Worm (Caenorhabditis elegans) whole organism, L1 larva: ENCODE measurements around the gene cah-3.
A peak's percentile ranks its signal among the peaks of the same experiment; 100 is the strongest.

Experiments used
- C04F5.9 ChIP-seq: sonication (generic microtip); optimal IDR thresholded peaks from 2 replicates; lab custom pipeline; 2016; ENCODE audit warnings: missing genetic modification characterization, missing compliant biosample characterization
- C16A3.4 ChIP-seq: fragments of 150-350 bp; optimal IDR thresholded peaks from 2 replicates; lab custom pipeline; 2014; ENCODE audit warnings: missing biosample characterization, missing genetic modification characterization
- C34B4.2 ChIP-seq: sonication (generic microtip); optimal IDR thresholded peaks from 2 replicates; lab custom pipeline; 2017; ENCODE audit warnings: mild to moderate bottlenecking, missing genetic modification characterization, missing compliant biosample characterization
- F16B12.6 ChIP-seq: fragments of 150-350 bp; optimal IDR thresholded peaks from 2 replicates; lab custom pipeline; 2014; ENCODE audit warnings: missing biosample characterization, missing genetic modification characterization
- aha-1 ChIP-seq: fragments of 150-350 bp; optimal IDR thresholded peaks from 2 replicates; lab custom pipeline; 2014; ENCODE audit warnings: missing biosample characterization, missing genetic modification characterization
- aly-2 ChIP-seq: fragments of 150-350 bp; optimal IDR thresholded peaks from 2 replicates; lab custom pipeline; 2014; ENCODE audit warnings: missing biosample characterization, missing genetic modification characterization
- ama-1 ChIP-seq: fragments of 150-350 bp; optimal IDR thresholded peaks from 2 replicates; lab custom pipeline; 2014
- blmp-1 ChIP-seq: fragments of 150-350 bp; optimal IDR thresholded peaks from 2 replicates; lab custom pipeline; 2014; ENCODE audit warnings: missing biosample characterization, missing genetic modification characterization
- ceh-63 ChIP-seq: fragments of 200-800 bp; sonication (Bioruptor generic); optimal IDR thresholded peaks from 2 replicates; lab custom pipeline; 2018; ENCODE audit warnings: mild to moderate bottlenecking, missing genetic modification characterization, missing compliant biosample characterization
- ceh-8 ChIP-seq: fragments of 200-800 bp; sonication (Bioruptor generic); optimal IDR thresholded peaks from 2 replicates; lab custom pipeline; 2018; ENCODE audit warnings: mild to moderate bottlenecking, missing genetic modification characterization, moderate library complexity, missing compliant biosample characterization
- ceh-90 ChIP-seq: sonication (generic microtip); optimal IDR thresholded peaks from 2 replicates; lab custom pipeline; 2016; ENCODE audit warnings: missing genetic modification characterization, missing compliant biosample characterization
- ces-1 ChIP-seq: fragments of 150-350 bp; optimal IDR thresholded peaks from 2 replicates; lab custom pipeline; 2014; ENCODE audit warnings: missing biosample characterization, missing genetic modification reagents, missing genetic modification characterization
- dpl-1 ChIP-seq, 3 experiments: fragments of 150-350 bp in 2 of 3; sonication (generic microtip) in 1 of 3; optimal IDR thresholded peaks; 2 replicates each; lab custom pipeline; 2014 to 2017; ENCODE audit warnings: missing biosample characterization in 3 of 3, missing genetic modification characterization in 3 of 3, missing genetic modification reagents in 3 of 3
- dsc-1 ChIP-seq: sonication (generic microtip); optimal IDR thresholded peaks from 2 replicates; lab custom pipeline; 2016; ENCODE audit warnings: mild to moderate bottlenecking, missing genetic modification characterization, missing compliant biosample characterization
- efl-1 ChIP-seq, 4 experiments: fragments of 150-350 bp; optimal IDR thresholded peaks in 3 of 4; peaks in 1 of 4; 1 replicate in 1 of 4; 2 replicates in 3 of 4; lab custom pipeline; 2014; ENCODE audit warnings: missing biosample characterization in 2 of 4, missing genetic modification characterization in 2 of 4, missing genetic modification reagents in 2 of 4
- egl-13 ChIP-seq: sonication (generic microtip); optimal IDR thresholded peaks from 2 replicates; lab custom pipeline; 2016; ENCODE audit warnings: missing genotype, missing genetic modification reagents, missing genetic modification characterization, missing compliant biosample characterization
- egl-27 ChIP-seq, 2 experiments: fragments of 150-350 bp in 1 of 2; sonication (generic microtip); optimal IDR thresholded peaks; 3 replicates each; lab custom pipeline; 2017 to 2018; ENCODE audit warnings: missing biosample characterization in 2 of 2, missing genetic modification characterization in 2 of 2, missing genetic modification reagents in 2 of 2
- elt-2 ChIP-seq: sonication (generic microtip); optimal IDR thresholded peaks from 2 replicates; lab custom pipeline; 2016; ENCODE audit warnings: missing genetic modification characterization, mild to moderate bottlenecking, inconsistent platforms, missing compliant biosample characterization, missing genetic modification reagents
- fkh-4 ChIP-seq: sonication (generic microtip); optimal IDR thresholded peaks from 2 replicates; lab custom pipeline; 2016; ENCODE audit warnings: missing compliant biosample characterization, missing genetic modification characterization, borderline replicate concordance
- fkh-8 ChIP-seq: sonication (generic microtip); optimal IDR thresholded peaks from 2 replicates; lab custom pipeline; 2016; ENCODE audit warnings: mild to moderate bottlenecking, missing genetic modification characterization, missing compliant biosample characterization
- fos-1 ChIP-seq: fragments of 150-350 bp; optimal IDR thresholded peaks from 2 replicates; lab custom pipeline; 2014; ENCODE audit warnings: missing biosample characterization, missing genetic modification characterization
- grh-1 ChIP-seq: fragments of 200-800 bp; sonication (Bioruptor generic); IDR thresholded peaks from 2 replicates; pipeline ENCODE4 v1.3.6; 2022; ENCODE audit warnings: missing genetic modification reagents, missing genetic modification characterization, missing compliant biosample characterization
- hlh-17 ChIP-seq: fragments of 200-800 bp; sonication (Bioruptor generic); optimal IDR thresholded peaks from 2 replicates; lab custom pipeline; 2018; ENCODE audit warnings: missing genetic modification characterization, mild to moderate bottlenecking, missing compliant biosample characterization, moderate library complexity, borderline replicate concordance
- hlh-4 ChIP-seq: sonication (generic microtip); optimal IDR thresholded peaks from 2 replicates; lab custom pipeline; 2016; ENCODE audit warnings: mild to moderate bottlenecking, missing genetic modification characterization, missing compliant biosample characterization
- hpl-2 ChIP-seq: fragments of 150-350 bp; optimal IDR thresholded peaks from 2 replicates; lab custom pipeline; 2014; ENCODE audit warnings: missing biosample characterization, missing genetic modification reagents, missing genetic modification characterization
- irx-1 ChIP-seq: sonication (generic microtip); optimal IDR thresholded peaks from 2 replicates; lab custom pipeline; 2016; ENCODE audit warnings: missing genetic modification characterization, missing compliant biosample characterization
- jun-1 ChIP-seq: fragments of 150-350 bp; optimal IDR thresholded peaks from 2 replicates; lab custom pipeline; 2014; ENCODE audit warnings: missing biosample characterization, missing genetic modification reagents, missing genetic modification characterization
- lin-13 ChIP-seq: fragments of 150-350 bp; optimal IDR thresholded peaks from 2 replicates; lab custom pipeline; 2014; ENCODE audit warnings: missing biosample characterization, missing genetic modification reagents, missing genetic modification characterization
- lin-14 ChIP-seq: fragments of 200-800 bp; sonication (Bioruptor generic); optimal IDR thresholded peaks from 2 replicates; lab custom pipeline; 2018; ENCODE audit warnings: mild to moderate bottlenecking, missing genetic modification characterization, moderate library complexity, missing compliant biosample characterization
- lin-35 ChIP-seq, 2 experiments: fragments of 150-350 bp; optimal IDR thresholded peaks; 2 replicates each; lab custom pipeline; 2014; ENCODE audit warnings: missing biosample characterization in 2 of 2, missing genetic modification characterization in 2 of 2, missing genetic modification reagents in 2 of 2
- lin-39 ChIP-seq: fragments of 150-350 bp; optimal IDR thresholded peaks from 2 replicates; lab custom pipeline; 2014; ENCODE audit warnings: missing biosample characterization, missing genetic modification reagents, missing genetic modification characterization
- mab-9 ChIP-seq: fragments of 200-800 bp; sonication (Bioruptor generic); IDR thresholded peaks from 2 replicates; pipeline ENCODE4 v1.3.6; 2022; ENCODE audit warnings: missing genetic modification reagents, missing genetic modification characterization, missing compliant biosample characterization
- mdl-1 ChIP-seq, 2 experiments: fragments of 150-350 bp; optimal IDR thresholded peaks; 2 replicates each; lab custom pipeline; 2014 to 2017; ENCODE audit warnings: missing biosample characterization in 2 of 2, missing genetic modification characterization in 2 of 2, inconsistent platforms in 1 of 2
- nhr-11 ChIP-seq: fragments of 150-350 bp; optimal IDR thresholded peaks from 2 replicates; lab custom pipeline; 2014; ENCODE audit warnings: missing biosample characterization, missing genetic modification characterization
- nhr-12 ChIP-seq: sonication (generic microtip); optimal IDR thresholded peaks from 2 replicates; lab custom pipeline; 2017; ENCODE audit warnings: missing biosample characterization, missing genetic modification characterization
- nhr-19 ChIP-seq: fragments of 200-800 bp; sonication (Bioruptor generic); conservative IDR thresholded peaks from 2 replicates; pipeline ENCODE4 v1.3.6; 2022; ENCODE audit warnings: missing genetic modification characterization, missing compliant biosample characterization
- nhr-20 ChIP-seq: sonication (generic microtip); optimal IDR thresholded peaks from 2 replicates; lab custom pipeline; 2016; ENCODE audit warnings: mild to moderate bottlenecking, missing genetic modification characterization, missing compliant biosample characterization
- nhr-76 ChIP-seq: sonication (generic microtip); optimal IDR thresholded peaks from 2 replicates; lab custom pipeline; 2017; ENCODE audit warnings: missing biosample characterization, missing genetic modification characterization
- nhr-84 ChIP-seq: sonication (generic microtip); optimal IDR thresholded peaks from 2 replicates; lab custom pipeline; 2017; ENCODE audit warnings: missing biosample characterization, missing genetic modification characterization
- nhr-85 ChIP-seq: sonication (generic microtip); peaks from one replicate; lab custom pipeline; 2016; ENCODE audit warnings: missing genetic modification characterization, inconsistent platforms, missing compliant biosample characterization
- pag-3 ChIP-seq: sonication (generic microtip); optimal IDR thresholded peaks from 2 replicates; lab custom pipeline; 2017; ENCODE audit warnings: missing genetic modification characterization, mild to moderate bottlenecking, missing compliant biosample characterization, antibody characterized with exemption, borderline replicate concordance; ENCODE audit not compliant: insufficient read depth
- snu-23 ChIP-seq: sonication (generic microtip); optimal IDR thresholded peaks from 2 replicates; lab custom pipeline; 2016; ENCODE audit warnings: missing genetic modification characterization, missing compliant biosample characterization
- sox-4 ChIP-seq: sonication (generic microtip); optimal IDR thresholded peaks from 2 replicates; lab custom pipeline; 2016; ENCODE audit warnings: missing genetic modification characterization, missing compliant biosample characterization
- sptf-1 ChIP-seq: fragments of 150-350 bp; optimal IDR thresholded peaks from 2 replicates; lab custom pipeline; 2014; ENCODE audit warnings: missing biosample characterization, missing genetic modification characterization
- sup-37 ChIP-seq: fragments of 200-800 bp; sonication (Bioruptor generic); optimal IDR thresholded peaks from 2 replicates; lab custom pipeline; 2018; ENCODE audit warnings: mild to moderate bottlenecking, missing genetic modification characterization, missing compliant biosample characterization
- tbx-2 ChIP-seq: sonication (generic microtip); optimal IDR thresholded peaks from 2 replicates; lab custom pipeline; 2016; ENCODE audit warnings: missing genetic modification characterization, missing compliant biosample characterization
- tlp-1 ChIP-seq: fragments of 150-350 bp; optimal IDR thresholded peaks from 2 replicates; lab custom pipeline; 2014; ENCODE audit warnings: missing biosample characterization, missing genetic modification characterization
- unc-62 ChIP-seq: fragments of 150-350 bp; optimal IDR thresholded peaks from 2 replicates; lab custom pipeline; 2014; ENCODE audit warnings: missing biosample characterization, missing genetic modification reagents, missing genetic modification characterization
- unc-86 ChIP-seq: sonication (generic microtip); optimal IDR thresholded peaks from 2 replicates; lab custom pipeline; 2016; ENCODE audit warnings: missing genetic modification characterization, missing compliant biosample characterization
- unc-98 ChIP-seq: fragments of 200-800 bp; sonication (Bioruptor generic); IDR thresholded peaks from 2 replicates; pipeline ENCODE4 v1.3.6; 2022; ENCODE audit warnings: missing genetic modification characterization, missing compliant biosample characterization
- zag-1 ChIP-seq: fragments of 150-350 bp; optimal IDR thresholded peaks from 2 replicates; lab custom pipeline; 2014; ENCODE audit warnings: missing biosample characterization, missing genetic modification characterization
- zip-4 ChIP-seq: fragments of 200-800 bp; sonication (Bioruptor generic); optimal IDR thresholded peaks from 2 replicates; lab custom pipeline; 2018; ENCODE audit warnings: mild to moderate bottlenecking, missing genetic modification characterization, moderate library complexity, missing compliant biosample characterization
- ztf-4 ChIP-seq: fragments of 150-350 bp; optimal IDR thresholded peaks from 2 replicates; lab custom pipeline; 2014; ENCODE audit warnings: missing biosample characterization, missing genetic modification characterization

Gene cah-3

DNA sequence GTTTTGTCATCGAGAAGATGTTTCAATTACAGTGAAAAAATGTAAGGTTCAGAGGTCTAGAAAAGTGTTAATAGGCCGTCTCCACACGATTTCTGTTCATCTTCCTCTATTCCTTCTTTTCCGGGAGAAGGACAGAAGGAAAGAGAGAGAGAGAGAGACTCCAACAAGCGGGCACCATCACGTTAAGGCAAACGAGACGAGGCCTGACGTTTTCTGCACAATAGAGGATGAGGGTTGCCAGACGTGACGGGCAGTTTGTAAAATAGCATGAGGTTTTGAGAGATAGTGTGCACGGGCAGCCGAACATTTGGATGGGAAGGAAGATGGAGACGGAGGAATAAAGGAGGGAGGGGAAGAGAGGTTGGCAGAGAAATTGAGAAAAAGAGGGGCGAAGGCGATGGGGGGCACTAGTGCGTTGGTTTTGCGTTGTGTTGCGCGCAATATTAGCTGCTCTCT lies 41.5 kb upstream of the cah-3 start, which contains the start of gene twf-2 (continued):
- TF ChIP-seq ceh-8 (GFP tag; lab: Kevin White, UChicago), result peak; percentile 45
- TF ChIP-seq fos-1 (tag; lab: Kevin White, UChicago), result peak; percentile 50
- TF ChIP-seq zip-4 (GFP tag; lab: Kevin White, UChicago), result no peak
- no peak for TF ChIP-seq F16B12.6
- peak; percentile 10 for TF ChIP-seq irx-1
- no peak for TF ChIP-seq hlh-17
- TF ChIP-seq C04F5.9, result no peak
- TF ChIP-seq ztf-4 (tag; lab: Kevin White, UChicago), result peak; percentile 51
- TF ChIP-seq unc-98 (GFP tag; lab: Robert Waterston, UW), result no peak
- peak; percentile 59 for TF ChIP-seq C16A3.4 (tag; lab: Kevin White, UChicago)
- peak; percentile 69 for TF ChIP-seq nhr-19 (GFP tag; lab: Robert Waterston, UW)
- TF ChIP-seq sup-37 (GFP tag; lab: Kevin White, UChicago), result no peak
- TF ChIP-seq dsc-1 (tag; lab: Kevin White, UChicago), result peak; percentile 73
- TF ChIP-seq fkh-8 (tag; lab: Kevin White, UChicago), result peak; percentile 85
- no peak for TF ChIP-seq hlh-4 (tag; lab: Kevin White, UChicago)
- TF ChIP-seq mab-9 (GFP tag; lab: Robert Waterston, UW), result 0 out of 2 replicates have a peak, but pooled peaks have one; percentile 32
- TF ChIP-seq lin-13 (GFP tag; lab: Kevin White, UChicago), result no peak
- no peak for TF ChIP-seq sptf-1 (tag; lab: Kevin White, UChicago)
- peak in 1 of 2 experiments; percentile 64 for TF ChIP-seq egl-27 (tag; optimal IDR thresholded peaks at IDR 0.05; lab: Kevin White, UChicago)
- TF ChIP-seq nhr-84, result no peak
- TF ChIP-seq ces-1 (GFP tag; lab: Kevin White, UChicago), result no peak
- TF ChIP-seq C34B4.2 (tag; lab: Kevin White, UChicago), result no peak
- TF ChIP-seq hpl-2, result no peak
- TF ChIP-seq pag-3 (tag; lab: Kevin White, UChicago), result no peak
- no peak for TF ChIP-seq tlp-1 (tag; lab: Kevin White, UChicago)
- TF ChIP-seq nhr-76 (tag; lab: Kevin White, UChicago), result no peak
- TF ChIP-seq lin-35 (GFP tag; optimal IDR thresholded peaks at IDR 0.05; lab: Kevin White, UChicago), result peak; percentile 24 to 61
- TF ChIP-seq nhr-20 (tag; lab: Kevin White, UChicago), result peak; percentile 77
- TF ChIP-seq fkh-4 (tag; lab: Kevin White, UChicago), result no peak
- TF ChIP-seq unc-62 (GFP tag; lab: Kevin White, UChicago), result no peak
- TF ChIP-seq ama-1 (lab: Kevin White, UChicago), result no peak
- peak; percentile 86 for TF ChIP-seq snu-23
- no peak for TF ChIP-seq lin-39 (tag; lab: Kevin White, UChicago)
- no peak for TF ChIP-seq aly-2 (tag; lab: Kevin White, UChicago)
- no peak for TF ChIP-seq nhr-85 (tag; lab: Kevin White, UChicago)
- peak; percentile 69 for TF ChIP-seq jun-1 (tag; lab: Kevin White, UChicago)
- peak; percentile 72 for TF ChIP-seq unc-86 (tag; lab: Kevin White, UChicago)
- no peak for TF ChIP-seq aha-1 (tag; lab: Kevin White, UChicago)
- peak; percentile 14 to 91 for TF ChIP-seq mdl-1 (tag; optimal IDR thresholded peaks at IDR 0.05; lab: Kevin White, UChicago)
- TF ChIP-seq elt-2 (tag; lab: Kevin White, UChicago), result no peak
- peak; percentile 97 for TF ChIP-seq lin-14 (GFP tag; lab: Kevin White, UChicago)
- TF ChIP-seq egl-13 (tag; lab: Kevin White, UChicago), result peak; percentile 76
- no peak for TF ChIP-seq sox-4 (tag; lab: Kevin White, UChicago)
- TF ChIP-seq dpl-1 (GFP tag; optimal IDR thresholded peaks at IDR 0.05; lab: Kevin White, UChicago), result peak in 2 of 3 experiments; percentile 13 to 22
- TF ChIP-seq nhr-12, result no peak
- peak; percentile 74 for TF ChIP-seq blmp-1 (tag; lab: Kevin White, UChicago)
- TF ChIP-seq ceh-90 (tag; lab: Kevin White, UChicago), result no peak
- TF ChIP-seq tbx-2, result peak; percentile 74
- peak; percentile 47 to 71 for TF ChIP-seq efl-1 (optimal IDR thresholded peaks at IDR 0.05; lab: Kevin White, UChicago)
- no peak for TF ChIP-seq efl-1 (GFP tag; optimal IDR thresholded peaks at IDR 0.05 in 1 of 2; lab: Kevin White, UChicago)
- TF ChIP-seq grh-1, result peak; percentile 11; the same call in 1 of the 2 replicates
- no peak for TF ChIP-seq ceh-63 (GFP tag; lab: Kevin White, UChicago)
- no peak for TF ChIP-seq zag-1 (tag; lab: Kevin White, UChicago)
- TF ChIP-seq nhr-11, result no peak
